Fruit fly (Drosophila melanogaster) whole organism, embryonic: ENCODE measurements around the gene Cwc25.

Experiments
- ATbp ChIP-seq: fragments of 200-800 bp; sonication (Bioruptor generic); optimal IDR thresholded peaks from 2 replicates; lab custom pipeline; 2017; ENCODE audit warnings: missing biosample characterization, mild to moderate bottlenecking, missing genetic modification characterization, missing genetic modification reagents
- Ada2b ChIP-seq: fragments of 200-800 bp; sonication (Bioruptor generic); IDR thresholded peaks from 2 replicates; pipeline ENCODE4 v1.3.6; 2022; ENCODE audit warnings: missing biosample characterization, missing genetic modification characterization
- BEAF-32 ChIP-seq: fragments of 200-800 bp; sonication (Bioruptor generic); optimal IDR thresholded peaks from 3 replicates; lab custom pipeline; 2017; ENCODE audit warnings: missing biosample characterization, missing genetic modification characterization, mild to moderate bottlenecking, moderate library complexity, missing genetic modification reagents
- CG10209 ChIP-seq: fragments of 200-800 bp; sonication (Bioruptor generic); optimal IDR thresholded peaks from 3 replicates; lab custom pipeline; 2017; ENCODE audit warnings: missing biosample characterization, mild to moderate bottlenecking, missing genetic modification characterization, missing genetic modification reagents
- CG10431 ChIP-seq: fragments of 200-800 bp; sonication (Bioruptor generic); optimal IDR thresholded peaks from 3 replicates; lab custom pipeline; 2018; ENCODE audit warnings: missing biosample characterization, mild to moderate bottlenecking, missing genetic modification characterization
- CG10654 ChIP-seq: fragments of 200-800 bp; sonication (Bioruptor generic); optimal IDR thresholded peaks from 2 replicates; lab custom pipeline; 2016; ENCODE audit warnings: missing biosample characterization, missing genetic modification characterization
- CG11247 ChIP-seq: fragments of 200-800 bp; sonication (Bioruptor generic); IDR thresholded peaks from 2 replicates; pipeline ENCODE4 v1.3.6; 2022; ENCODE audit warnings: missing biosample characterization, missing genetic modification characterization
- CG12299 ChIP-seq: fragments of 200-800 bp; sonication (Bioruptor generic); optimal IDR thresholded peaks from 2 replicates; lab custom pipeline; 2018; ENCODE audit warnings: missing biosample characterization, mild to moderate bottlenecking, missing genetic modification characterization
- CG12769 ChIP-seq: fragments of 200-800 bp; sonication (Bioruptor generic); optimal IDR thresholded peaks from 2 replicates; lab custom pipeline; 2019; ENCODE audit warnings: missing biosample characterization, mild to moderate bottlenecking, missing genetic modification characterization, moderate library complexity
- CG14050 ChIP-seq: fragments of 200-800 bp; sonication (Bioruptor generic); IDR thresholded peaks from 3 replicates; pipeline ENCODE4 v1.3.6; 2022; ENCODE audit warnings: missing biosample characterization, missing genetic modification characterization
- CG1529 ChIP-seq: fragments of 200-800 bp; sonication (Bioruptor generic); optimal IDR thresholded peaks from 3 replicates; lab custom pipeline; 2018; ENCODE audit warnings: missing biosample characterization, missing genetic modification characterization
- CG31441 ChIP-seq: fragments of 200-800 bp; sonication (Bioruptor generic); IDR thresholded peaks from 2 replicates; pipeline ENCODE4 v1.3.6; 2022; ENCODE audit warnings: missing biosample characterization, missing genetic modification characterization
- CG3281 ChIP-seq: fragments of 200-800 bp; sonication (Bioruptor generic); optimal IDR thresholded peaks from 3 replicates; lab custom pipeline; 2017; ENCODE audit warnings: missing biosample characterization, mild to moderate bottlenecking, missing genetic modification characterization
- CG3995 ChIP-seq: fragments of 200-800 bp; sonication (Bioruptor generic); optimal IDR thresholded peaks from 3 replicates; lab custom pipeline; 2016; ENCODE audit warnings: missing biosample characterization, missing genetic modification characterization
- CG4360 ChIP-seq: fragments of 200-800 bp; sonication (Bioruptor generic); IDR thresholded peaks from 2 replicates; pipeline ENCODE4 v1.3.6; 2022; ENCODE audit warnings: missing biosample characterization, missing genetic modification characterization
- CG7357 ChIP-seq: fragments of 200-800 bp; sonication (Bioruptor generic); IDR thresholded peaks from 3 replicates; pipeline ENCODE4 v1.3.6; 2022; ENCODE audit warnings: missing biosample characterization, missing genetic modification characterization
- Dek ChIP-seq: fragments of 200-800 bp; sonication (Bioruptor generic); optimal IDR thresholded peaks from 3 replicates; lab custom pipeline; 2019; ENCODE audit warnings: missing biosample characterization, mild to moderate bottlenecking, missing genetic modification characterization, moderate library complexity
- Dll ChIP-seq: fragments of 200-800 bp; sonication (Bioruptor generic); IDR thresholded peaks from 4 replicates; pipeline ENCODE4 v1.3.6; 2022; ENCODE audit warnings: missing biosample characterization, missing genetic modification characterization; ENCODE audit not compliant: partially characterized antibody
- Ets65A ChIP-seq: fragments of 200-800 bp; sonication (Bioruptor generic); peaks from one replicate; lab custom pipeline; 2016; ENCODE audit warnings: missing biosample characterization, missing genetic modification characterization
- H2.0 ChIP-seq: fragments of 200-800 bp; sonication (Bioruptor generic); IDR thresholded peaks from 2 replicates; pipeline ENCODE4 v1.3.6; 2022; ENCODE audit warnings: missing biosample characterization, missing genetic modification characterization
- Hmx ChIP-seq: fragments of 200-800 bp; sonication (Bioruptor generic); optimal IDR thresholded peaks from 2 replicates; lab custom pipeline; 2016; ENCODE audit warnings: missing biosample characterization, missing genetic modification characterization
- Hr39 ChIP-seq: fragments of >200 bp; optimal IDR thresholded peaks from 2 replicates; lab custom pipeline; 2017
- Lhr ChIP-seq: fragments of 200-800 bp; sonication (Bioruptor generic); optimal IDR thresholded peaks from 3 replicates; lab custom pipeline; 2017; ENCODE audit warnings: mild to moderate bottlenecking, missing biosample characterization, missing genetic modification reagents, missing genetic modification characterization
- MESR4 ChIP-seq: fragments of 200-800 bp; sonication (Bioruptor generic); optimal IDR thresholded peaks from 2 replicates; lab custom pipeline; 2018; ENCODE audit warnings: missing biosample characterization, mild to moderate bottlenecking, missing genetic modification characterization, moderate library complexity
- NC2β ChIP-seq: fragments of 200-800 bp; sonication (Bioruptor generic); optimal IDR thresholded peaks from 2 replicates; lab custom pipeline; 2016; ENCODE audit warnings: missing biosample characterization, missing genetic modification characterization
- Rfx ChIP-seq: fragments of 200-800 bp; sonication (Bioruptor generic); IDR thresholded peaks from 2 replicates; pipeline ENCODE4 v1.3.6; 2022; ENCODE audit warnings: missing biosample characterization, missing genetic modification characterization
- Sox102F ChIP-seq: fragments of 200-800 bp; sonication (Bioruptor generic); optimal IDR thresholded peaks from 2 replicates; lab custom pipeline; 2018; ENCODE audit warnings: missing biosample characterization, mild to moderate bottlenecking, missing genetic modification characterization, moderate library complexity
- Stat92E ChIP-seq, 3 experiments: fragments of >200 bp in 2 of 3; fragments of 200-800 bp in 1 of 3; sonication (Bioruptor generic) in 1 of 3; optimal IDR thresholded peaks; 2 replicates each; lab custom pipeline; 2017 to 2019; ENCODE audit warnings: missing biosample characterization in 3 of 3, missing genetic modification characterization in 3 of 3, mild to moderate bottlenecking in 1 of 3, moderate library complexity in 1 of 3
- ac ChIP-seq: fragments of 200-800 bp; sonication (Bioruptor generic); optimal IDR thresholded peaks from 3 replicates; lab custom pipeline; 2017; ENCODE audit warnings: missing biosample characterization, mild to moderate bottlenecking, missing genetic modification characterization
- al ChIP-seq: fragments of 200-800 bp; sonication (Bioruptor generic); IDR thresholded peaks from 2 replicates; pipeline ENCODE4 v1.3.6; 2022; ENCODE audit warnings: missing biosample characterization, missing genetic modification characterization
- bbx ChIP-seq: fragments of 200-800 bp; sonication (Bioruptor generic); IDR thresholded peaks from 2 replicates; pipeline ENCODE4 v1.3.6; 2022; ENCODE audit warnings: missing biosample characterization, missing genetic modification characterization; ENCODE audit not compliant: partially characterized antibody
- bsh ChIP-seq, 2 experiments: fragments of 200-800 bp; sonication (Bioruptor generic); optimal IDR thresholded peaks; 2 replicates each; lab custom pipeline; 2017 to 2018; ENCODE audit warnings: mild to moderate bottlenecking in 2 of 2, missing biosample characterization in 2 of 2, missing genetic modification characterization in 2 of 2, moderate library complexity in 1 of 2
- btn ChIP-seq: fragments of 200-800 bp; sonication (Bioruptor generic); optimal IDR thresholded peaks from 2 replicates; lab custom pipeline; 2016; ENCODE audit warnings: missing biosample characterization, missing genetic modification characterization
- cad ChIP-seq: fragments of >200 bp; optimal IDR thresholded peaks from 2 replicates; lab custom pipeline; 2017; ENCODE audit warnings: missing biosample characterization, missing genetic modification characterization
- cato ChIP-seq: fragments of 200-800 bp; sonication (Bioruptor generic); optimal IDR thresholded peaks from 2 replicates; lab custom pipeline; 2016; ENCODE audit warnings: missing biosample characterization, missing genetic modification characterization, borderline replicate concordance
- en ChIP-seq: fragments of 200-800 bp; sonication (Bioruptor generic); optimal IDR thresholded peaks from 2 replicates; lab custom pipeline; 2016; ENCODE audit warnings: missing biosample characterization, missing genetic modification characterization
- hb ChIP-seq: fragments of 200-800 bp; sonication (Bioruptor generic); IDR thresholded peaks from 3 replicates; pipeline ENCODE4 v1.3.6; 2022; ENCODE audit warnings: missing biosample characterization, missing genetic modification characterization; ENCODE audit not compliant: partially characterized antibody
- ken ChIP-seq: fragments of 200-800 bp; sonication (Bioruptor generic); IDR thresholded peaks from 3 replicates; pipeline ENCODE4 v1.3.6; 2022; ENCODE audit warnings: missing biosample characterization, missing genetic modification characterization
- lbe ChIP-seq: fragments of 200-800 bp; sonication (Bioruptor generic); optimal IDR thresholded peaks from 2 replicates; lab custom pipeline; 2016; ENCODE audit warnings: missing biosample characterization, mild to moderate bottlenecking, missing genetic modification characterization
- mirr ChIP-seq: fragments of 200-800 bp; sonication (Bioruptor generic); optimal IDR thresholded peaks from 3 replicates; lab custom pipeline; 2018; ENCODE audit warnings: missing biosample characterization, mild to moderate bottlenecking, missing genetic modification characterization
- pho ChIP-seq: fragments of 200-800 bp; sonication (Bioruptor generic); optimal IDR thresholded peaks from 2 replicates; lab custom pipeline; 2016; ENCODE audit warnings: missing biosample characterization, missing genetic modification characterization
- salm ChIP-seq: fragments of 200-800 bp; sonication (Bioruptor generic); optimal IDR thresholded peaks from 2 replicates; lab custom pipeline; 2018; ENCODE audit warnings: missing biosample characterization, mild to moderate bottlenecking, missing genetic modification characterization
- sisA ChIP-seq: fragments of 200-800 bp; sonication (Bioruptor generic); IDR thresholded peaks from 2 replicates; pipeline ENCODE4 v1.3.6; 2022; ENCODE audit warnings: missing biosample characterization, missing genetic modification characterization
- ssp ChIP-seq: fragments of 200-800 bp; sonication (Bioruptor generic); IDR thresholded peaks from 2 replicates; pipeline ENCODE4 v1.3.6; 2022; ENCODE audit warnings: missing biosample characterization, missing genetic modification characterization
- stc ChIP-seq: fragments of 200-800 bp; sonication (Bioruptor generic); IDR thresholded peaks from 2 replicates; pipeline ENCODE4 v1.3.6; 2022; ENCODE audit warnings: missing biosample characterization, missing genetic modification characterization
- trem ChIP-seq: fragments of 200-800 bp; optimal IDR thresholded peaks from 3 replicates; lab custom pipeline; 2019; ENCODE audit warnings: missing biosample characterization, mild to moderate bottlenecking, missing genetic modification characterization, moderate library complexity
- unpg ChIP-seq: fragments of 200-800 bp; sonication (Bioruptor generic); optimal IDR thresholded peaks from 3 replicates; lab custom pipeline; 2018; ENCODE audit warnings: missing biosample characterization, mild to moderate bottlenecking, missing genetic modification characterization, moderate library complexity
- wdn ChIP-seq: fragments of 200-800 bp; sonication (Bioruptor generic); IDR thresholded peaks from 2 replicates; pipeline ENCODE4 v1.3.6; 2022; ENCODE audit warnings: missing biosample characterization, missing genetic modification characterization
- wek ChIP-seq: fragments of 200-800 bp; sonication (Bioruptor generic); optimal IDR thresholded peaks from 3 replicates; lab custom pipeline; 2018; ENCODE audit warnings: missing biosample characterization, mild to moderate bottlenecking, missing genetic modification characterization, moderate library complexity
- yki ChIP-seq: fragments of >200 bp; optimal IDR thresholded peaks from 3 replicates; lab custom pipeline; 2018

Cwc25 gene

DNA sequence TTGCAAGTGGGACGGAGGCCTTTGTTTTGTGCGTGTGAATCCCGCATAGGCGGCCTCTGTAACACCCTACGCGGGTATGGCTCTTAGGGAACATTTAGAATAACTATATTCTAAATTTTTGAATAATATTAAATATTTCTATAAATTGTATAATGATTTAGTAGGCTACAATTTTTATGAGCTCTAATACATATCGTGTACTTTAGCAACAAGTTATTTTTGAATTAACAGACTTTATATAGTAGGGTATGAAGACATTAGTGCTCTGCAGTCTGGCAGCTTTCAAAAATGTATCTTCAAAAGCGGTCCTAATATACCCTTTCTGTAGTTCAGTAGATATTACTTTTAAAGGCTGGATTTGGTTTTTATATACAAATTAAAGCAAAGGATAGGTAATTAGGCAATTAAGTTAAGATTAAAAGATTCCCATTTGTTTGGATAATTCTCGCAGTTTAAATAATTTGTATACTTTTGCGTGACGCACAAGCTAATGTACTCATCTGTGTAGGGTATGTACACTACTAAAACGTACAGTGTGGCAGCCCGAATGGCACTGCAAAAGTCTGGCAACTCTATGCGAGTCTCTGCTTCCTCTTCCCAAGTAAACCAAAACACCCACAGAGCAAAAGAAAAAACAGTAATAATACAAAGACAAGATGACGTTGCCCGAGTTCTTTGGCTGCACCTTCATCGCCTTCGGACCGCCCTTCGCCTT lies 20.9 kb downstream of the Cwc25 start, which contains the start of the genes Snx21 and aph-1 (continued):
- TF ChIP-seq CG14050 (GFP tag; lab: Robert Waterston, UW): peak; percentile 77
- peak; percentile 92 for TF ChIP-seq CG10209 (GFP tag; lab: Kevin White, UChicago)
- peak; percentile 97 for TF ChIP-seq Ets65A
- TF ChIP-seq CG10431: peak; percentile 77
- TF ChIP-seq Sox102F (GFP tag; lab: Kevin White, UChicago): peak; percentile 92
- peak; percentile 26; the same call in 1 of the 2 replicates for TF ChIP-seq CG4360 (GFP tag; lab: Robert Waterston, UW)
- TF ChIP-seq ssp (GFP tag; lab: Robert Waterston, UW): peak; percentile 80
- peak; percentile 81 for TF ChIP-seq al (GFP tag; lab: Robert Waterston, UW)
- peak; percentile 89 for TF ChIP-seq sisA (GFP tag; lab: Robert Waterston, UW)
- peak; percentile 94 for TF ChIP-seq CG31441 (GFP tag; lab: Robert Waterston, UW)
- peak; percentile 79 for TF ChIP-seq CG1529 (GFP tag; lab: Kevin White, UChicago)
- peak; percentile 77 for TF ChIP-seq CG11247 (GFP tag; lab: Robert Waterston, UW)
- TF ChIP-seq ATbp (GFP tag; lab: Kevin White, UChicago): peak; percentile 88
- TF ChIP-seq Stat92E (GFP tag; optimal IDR thresholded peaks at IDR 0.05; lab: Kevin White, UChicago): peak in 1 of 3 experiments; percentile 71
- peak; percentile 79 for TF ChIP-seq ken (GFP tag; lab: Robert Waterston, UW)
- peak; percentile 56 for TF ChIP-seq MESR4 (GFP tag; lab: Kevin White, UChicago)
- TF ChIP-seq btn: peak; percentile 60
- peak; percentile 88 for TF ChIP-seq lbe
- TF ChIP-seq wdn (GFP tag; lab: Robert Waterston, UW): peak; percentile 83
- TF ChIP-seq Hmx (GFP tag; lab: Kevin White, UChicago): peak; percentile 77
- peak; percentile 90 for TF ChIP-seq Rfx (GFP tag; lab: Robert Waterston, UW)
- no peak for TF ChIP-seq cad
- no peak for TF ChIP-seq Hr39 (lab: Kevin White, UChicago)
- TF ChIP-seq CG3281 (GFP tag; lab: Kevin White, UChicago): peak; percentile 93
- peak; percentile 50 for TF ChIP-seq Lhr (GFP tag; lab: Kevin White, UChicago)
- peak; percentile 91 for TF ChIP-seq Dek (tag; lab: Kevin White, UChicago)
- TF ChIP-seq wek (GFP tag; lab: Kevin White, UChicago): peak; percentile 40
- peak; percentile 94 for TF ChIP-seq unpg (GFP tag; lab: Kevin White, UChicago)
- peak; percentile 64 to 93 for TF ChIP-seq bsh (GFP tag; optimal IDR thresholded peaks at IDR 0.05; lab: Kevin White, UChicago)
- TF ChIP-seq hb: no peak
- no peak for TF ChIP-seq Dll (GFP tag; lab: Robert Waterston, UW)
- peak; percentile 87 for TF ChIP-seq trem (tag; lab: Kevin White, UChicago)
- peak; percentile 90 for TF ChIP-seq cato
- TF ChIP-seq stc (GFP tag; lab: Robert Waterston, UW): peak; percentile 89
- peak; percentile 55 for TF ChIP-seq mirr (GFP tag; lab: Kevin White, UChicago)
- TF ChIP-seq pho (GFP tag; lab: Kevin White, UChicago): peak; percentile 81
- peak; percentile 79 for TF ChIP-seq H2.0 (GFP tag; lab: Robert Waterston, UW)
- TF ChIP-seq en (GFP tag; lab: Kevin White, UChicago): peak; percentile 72
- TF ChIP-seq bbx (GFP tag; lab: Robert Waterston, UW): no peak
- TF ChIP-seq NC2β (GFP tag; lab: Kevin White, UChicago): peak; percentile 77
- TF ChIP-seq ac (GFP tag; lab: Kevin White, UChicago): peak; percentile 46
- TF ChIP-seq CG12299 (tag; lab: Kevin White, UChicago): peak; percentile 85
- TF ChIP-seq CG7357 (GFP tag; lab: Robert Waterston, UW): peak; percentile 84; the same call in 2 of the 3 replicates
- TF ChIP-seq CG3995 (GFP tag; lab: Kevin White, UChicago): peak; percentile 18
- TF ChIP-seq yki (lab: Kevin White, UChicago): peak; percentile 47
- peak; percentile 74 for TF ChIP-seq Ada2b
- peak; percentile 78 for TF ChIP-seq CG12769
- TF ChIP-seq salm: peak; percentile 80
- peak; percentile 26 for TF ChIP-seq BEAF-32 (GFP tag; lab: Kevin White, UChicago)
- TF ChIP-seq CG10654 (GFP tag; lab: Kevin White, UChicago): peak; percentile 88
